Worm (Caenorhabditis elegans): ENCODE measurements around the gene ZC487.1.
A peak's percentile ranks its signal among the peaks of the same experiment; 100 is the strongest.

ZC487.1 gene

ce11 chrV:6727222-6727621 lies at the start of gene ZC487.1:
Gene ZC487.1 (plus strand): TSS chrV:6727522.
- no peak for TF ChIP-seq klf-2 (GFP tag; conservative IDR thresholded peaks at IDR 0.05)
- TF ChIP-seq flt-1 (GFP tag; IDR thresholded peaks at IDR 0.05), result no peak
- TF ChIP-seq tab-1 (GFP tag; IDR thresholded peaks at IDR 0.05), result no peak
- no peak for TF ChIP-seq ref-1 (GFP tag; conservative IDR thresholded peaks at IDR 0.05)
- TF ChIP-seq med-1 (GFP tag; optimal IDR thresholded peaks at IDR 0.05; ENCODE audit: insufficient read depth), result no peak

- TF ChIP-seq flt-1 (GFP tag; IDR thresholded peaks at IDR 0.05), result no peak
- TF ChIP-seq ref-1 (GFP tag; conservative IDR thresholded peaks at IDR 0.05), result no peak
- TF ChIP-seq ztf-29 (GFP tag; IDR thresholded peaks at IDR 0.05), result no peak
- no peak for TF ChIP-seq tab-1 (GFP tag; IDR thresholded peaks at IDR 0.05)
These were observed 45.8 kb upstream of the ZC487.1 start, which contains the start of gene egl-46 for ce11 chrV:6681501-6681900. Gene egl-46 (minus strand): TSS chrV:6681573.

- no peak for TF ChIP-seq tab-1 (GFP tag; IDR thresholded peaks at IDR 0.05)
- TF ChIP-seq ref-1 (GFP tag; conservative IDR thresholded peaks at IDR 0.05), result no peak
- TF ChIP-seq flt-1 (GFP tag; IDR thresholded peaks at IDR 0.05), result no peak
- TF ChIP-seq ztf-23 (GFP tag; IDR thresholded peaks at IDR 0.05), result no peak
- TF ChIP-seq T22C8.4 (GFP tag; IDR thresholded peaks at IDR 0.05), result no peak
These were observed 44.0 kb upstream of the ZC487.1 start for ce11 chrV:6683282-6683681.

- TF ChIP-seq ztf-23 (GFP tag; IDR thresholded peaks at IDR 0.05) (no peak), tab-1 (GFP tag; IDR thresholded peaks at IDR 0.05) (no peak), med-1 (GFP tag; optimal IDR thresholded peaks at IDR 0.05; ENCODE audit: insufficient read depth) (no peak), ref-1 (GFP tag; conservative IDR thresholded peaks at IDR 0.05) (no peak), cog-1 (tag; optimal IDR thresholded peaks at IDR 0.05) (no peak), flt-1 (GFP tag; IDR thresholded peaks at IDR 0.05) (no peak)
These were observed 43.6 kb upstream of the ZC487.1 start for ce11 chrV:6683740-6684139.

- TF ChIP-seq tab-1 (GFP tag; IDR thresholded peaks at IDR 0.05) (0 out of 2 replicates have a peak, but pooled peaks have one; percentile 52), ref-1 (GFP tag; conservative IDR thresholded peaks at IDR 0.05) (no peak), ztf-23 (GFP tag; IDR thresholded peaks at IDR 0.05) (no peak), ztf-29 (GFP tag; IDR thresholded peaks at IDR 0.05) (no peak), T22C8.4 (GFP tag; IDR thresholded peaks at IDR 0.05) (no peak), flt-1 (GFP tag; IDR thresholded peaks at IDR 0.05) (no peak), med-1 (GFP tag; optimal IDR thresholded peaks at IDR 0.05; ENCODE audit: insufficient read depth) (no peak), klf-2 (GFP tag; conservative IDR thresholded peaks at IDR 0.05) (no peak), cog-1 (tag; optimal IDR thresholded peaks at IDR 0.05) (peak; percentile 32)
These were observed 42.8 kb upstream of the ZC487.1 start for ce11 chrV:6684541-6684940.

ce11 chrV:6685499-6685898 lies 41.8 kb upstream of the ZC487.1 start:
- TF ChIP-seq tab-1 (GFP tag; IDR thresholded peaks at IDR 0.05) (no peak), ref-1 (GFP tag; conservative IDR thresholded peaks at IDR 0.05) (no peak)

- no peak for TF ChIP-seq T22C8.4 (GFP tag; IDR thresholded peaks at IDR 0.05)
These were observed 41.4 kb upstream of the ZC487.1 start for ce11 chrV:6685963-6686362.

ce11 chrV:6688392-6688791 lies 38.9 kb upstream of the ZC487.1 start, which contains the start of gene K11G9.5:
Gene K11G9.5 (minus strand): TSS chrV:6688492.
- TF ChIP-seq ztf-23 (GFP tag; IDR thresholded peaks at IDR 0.05) (no peak), ztf-29 (GFP tag; IDR thresholded peaks at IDR 0.05) (no peak), klf-2 (GFP tag; conservative IDR thresholded peaks at IDR 0.05) (no peak), tab-1 (GFP tag; IDR thresholded peaks at IDR 0.05) (no peak), T22C8.4 (GFP tag; IDR thresholded peaks at IDR 0.05) (no peak), med-1 (GFP tag; optimal IDR thresholded peaks at IDR 0.05; ENCODE audit: insufficient read depth) (no peak), ref-1 (GFP tag; conservative IDR thresholded peaks at IDR 0.05) (no peak), cog-1 (tag; optimal IDR thresholded peaks at IDR 0.05) (no peak), flt-1 (GFP tag; IDR thresholded peaks at IDR 0.05) (no peak)

ce11 chrV:6690075-6690474 lies 37.2 kb upstream of the ZC487.1 start:
- TF ChIP-seq ztf-29 (GFP tag; IDR thresholded peaks at IDR 0.05) (no peak), ztf-23 (GFP tag; IDR thresholded peaks at IDR 0.05) (no peak), klf-2 (GFP tag; conservative IDR thresholded peaks at IDR 0.05) (no peak), cog-1 (tag; optimal IDR thresholded peaks at IDR 0.05) (no peak), T22C8.4 (GFP tag; IDR thresholded peaks at IDR 0.05) (no peak), med-1 (GFP tag; optimal IDR thresholded peaks at IDR 0.05; ENCODE audit: insufficient read depth) (no peak), ref-1 (GFP tag; conservative IDR thresholded peaks at IDR 0.05) (no peak), flt-1 (GFP tag; IDR thresholded peaks at IDR 0.05) (no peak), tab-1 (GFP tag; IDR thresholded peaks at IDR 0.05) (no peak)

ce11 chrV:6691813-6692351 lies 35.4 kb upstream of the ZC487.1 start, which contains the start of gene mtl-1:
Gene mtl-1 (minus strand): TSS chrV:6691863.
- no peak for TF ChIP-seq flt-1 (GFP tag; IDR thresholded peaks at IDR 0.05)
- no peak for TF ChIP-seq tab-1 (GFP tag; IDR thresholded peaks at IDR 0.05)
- no peak for TF ChIP-seq klf-2 (GFP tag; conservative IDR thresholded peaks at IDR 0.05)
- TF ChIP-seq med-1 (GFP tag; optimal IDR thresholded peaks at IDR 0.05; ENCODE audit: insufficient read depth), result no peak
- TF ChIP-seq ztf-29 (GFP tag; IDR thresholded peaks at IDR 0.05), result no peak
- no peak for TF ChIP-seq ref-1 (GFP tag; conservative IDR thresholded peaks at IDR 0.05)
- no peak for TF ChIP-seq T22C8.4 (GFP tag; IDR thresholded peaks at IDR 0.05)
- TF ChIP-seq ztf-23 (GFP tag; IDR thresholded peaks at IDR 0.05), result no peak
- TF ChIP-seq cog-1 (tag; optimal IDR thresholded peaks at IDR 0.05), result no peak

- TF ChIP-seq ref-1 (GFP tag; conservative IDR thresholded peaks at IDR 0.05), result no peak
- TF ChIP-seq klf-2 (GFP tag; conservative IDR thresholded peaks at IDR 0.05), result no peak
These were observed 32.7 kb upstream of the ZC487.1 start, which contains the start of gene W02F12.8 for ce11 chrV:6694668-6695067. Gene W02F12.8 (minus strand): TSS chrV:6694768.
